Worm (Caenorhabditis elegans) whole organism, late embryonic: Measurements from ENCODE around the gene cyp-35A3.

Experiments used
- ceh-22 ChIP-seq: sonication (generic microtip); optimal IDR thresholded peaks from 2 replicates; lab custom pipeline; 2017; ENCODE audit warnings: missing biosample characterization, missing genetic modification characterization
- dmd-4 ChIP-seq: sonication (generic microtip); optimal IDR thresholded peaks from 2 replicates; lab custom pipeline; 2016; ENCODE audit warnings: borderline replicate concordance, missing genetic modification characterization, missing compliant biosample characterization
- elt-2 ChIP-seq: sonication (generic microtip); optimal IDR thresholded peaks from 2 replicates; lab custom pipeline; 2016; ENCODE audit warnings: missing genetic modification reagents, missing genetic modification characterization, missing compliant biosample characterization
- npax-4 ChIP-seq: sonication (generic microtip); optimal IDR thresholded peaks from 2 replicates; lab custom pipeline; 2016; ENCODE audit warnings: missing genetic modification characterization, missing compliant biosample characterization
- pag-3 ChIP-seq: sonication (generic microtip); optimal IDR thresholded peaks from 2 replicates; lab custom pipeline; 2016; ENCODE audit warnings: missing compliant biosample characterization, missing genetic modification characterization, borderline replicate concordance
- rnt-1 ChIP-seq: sonication (generic microtip); optimal IDR thresholded peaks from 2 replicates; lab custom pipeline; 2016; ENCODE audit warnings: missing genetic modification characterization, missing compliant biosample characterization
- syd-9 ChIP-seq: sonication (generic microtip); optimal IDR thresholded peaks from 2 replicates; lab custom pipeline; 2016; ENCODE audit warnings: mild to moderate bottlenecking, missing genetic modification characterization, moderate library complexity, missing compliant biosample characterization

ce11 chrV:4019188-4019587 is 3.2 kb upstream of the cyp-35A3 start, which contains the start of gene K09D9.3:
- no peak for TF ChIP-seq dmd-4 (tag; lab: Kevin White, UChicago)
- no peak for TF ChIP-seq rnt-1 (tag; lab: Kevin White, UChicago)
- TF ChIP-seq ceh-22 (tag; lab: Kevin White, UChicago) = no peak
- TF ChIP-seq syd-9 (tag; lab: Kevin White, UChicago) = no peak
- no peak for TF ChIP-seq npax-4 (tag; lab: Kevin White, UChicago)
- no peak for TF ChIP-seq elt-2 (tag; lab: Kevin White, UChicago)
- TF ChIP-seq pag-3 (tag; lab: Kevin White, UChicago) = no peak
